Fruit fly (Drosophila melanogaster) whole organism, adult: ENCODE measurements around the gene CG14073.

ENCODE experiments used
- CG14711 ChIP-seq: fragments of 200-800 bp; sonication (Bioruptor generic); optimal IDR thresholded peaks from 2 replicates; lab custom pipeline; 2018; ENCODE audit warnings: missing biosample characterization, mild to moderate bottlenecking, missing genetic modification characterization, moderate library complexity
- CG7045 ChIP-seq: fragments of 200-800 bp; sonication (Bioruptor generic); optimal IDR thresholded peaks from 2 replicates; lab custom pipeline; 2017; ENCODE audit warnings: missing biosample characterization, mild to moderate bottlenecking, missing genetic modification characterization
- CG7101 ChIP-seq: fragments of 200-800 bp; sonication (Bioruptor generic); optimal IDR thresholded peaks from 2 replicates; lab custom pipeline; 2018; ENCODE audit warnings: missing biosample characterization, mild to moderate bottlenecking, missing genetic modification characterization, moderate library complexity

dm6 chr3L:18824851-18825250 lies 4.4 kb upstream of the CG14073 start:
- TF ChIP-seq CG14711 (no peak), CG7101 (tag; lab: Kevin White, UChicago) (no peak), CG7045 (no peak)
